Worm (Caenorhabditis elegans): Measurements from ENCODE around the gene C05C10.8.

The C05C10.8 gene

ce11 chrII:9933947-9934383 lies 16.2 kb upstream of the C05C10.8 start (continued):
- TF ChIP-seq him-1 (tag; optimal IDR thresholded peaks at IDR 0.05) (no peak), lsy-27 (tag; optimal IDR thresholded peaks at IDR 0.05; ENCODE audit: borderline replicate concordance, insufficient read depth) (no peak), ztf-3 (GFP tag; optimal IDR thresholded peaks at IDR 0.05) (no peak), madf-8 (GFP tag; conservative IDR thresholded peaks at IDR 0.05) (no peak), sea-2 (GFP tag; IDR thresholded peaks at IDR 0.05) (no peak), ceh-58 (GFP tag; IDR thresholded peaks at IDR 0.05) (no peak), unc-130 (GFP tag; optimal IDR thresholded peaks at IDR 0.05) (no peak), ztf-26 (tag; optimal IDR thresholded peaks at IDR 0.05) (peak; percentile 14), efl-1 (GFP tag; optimal IDR thresholded peaks at IDR 0.05) (no peak), sdz-38 (tag; optimal IDR thresholded peaks at IDR 0.05) (no peak), ceh-91 (GFP tag; IDR thresholded peaks at IDR 0.05) (no peak), Y53G8AR.9 (GFP tag; conservative IDR thresholded peaks at IDR 0.05) (no peak; the same call in 1 of the 2 replicates), F22D6.2 (tag; optimal IDR thresholded peaks at IDR 0.05) (no peak), hmg-20 (GFP tag; IDR thresholded peaks at IDR 0.05) (no peak), xnd-1 (tag; optimal IDR thresholded peaks at IDR 0.05) (no peak), bed-1 (GFP tag; IDR thresholded peaks at IDR 0.05) (no peak), egrh-3 (GFP tag; IDR thresholded peaks at IDR 0.05) (no peak), F52B5.7 (tag; optimal IDR thresholded peaks at IDR 0.05) (peak; percentile 20), T07F8.4 (tag; optimal IDR thresholded peaks at IDR 0.05) (no peak), nfya-1 (tag; optimal IDR thresholded peaks at IDR 0.05; ENCODE audit: borderline replicate concordance, insufficient read depth) (no peak), B0035.1 (tag; optimal IDR thresholded peaks at IDR 0.05) (peak; percentile 71), ztf-28 (GFP tag; IDR thresholded peaks at IDR 0.05) (no peak), T26A5.8 (tag; optimal IDR thresholded peaks at IDR 0.05) (no peak), K11D2.4 (GFP tag; IDR thresholded peaks at IDR 0.05) (no peak), snpc-4 (GFP tag; optimal IDR thresholded peaks at IDR 0.05) (no peak), snpc-4 (tag; optimal IDR thresholded peaks at IDR 0.05) (peak in 1 of 4 experiments; percentile 3), zim-3 (tag; optimal IDR thresholded peaks at IDR 0.05) (peak; percentile 8), cebp-1 (GFP tag; IDR thresholded peaks at IDR 0.05) (no peak), cebp-1 (tag; optimal IDR thresholded peaks at IDR 0.05) (peak; percentile 41), mes-4 (tag; optimal IDR thresholded peaks at IDR 0.05) (no peak), rcor-1 (GFP tag; IDR thresholded peaks at IDR 0.05) (no peak), chd-7 (tag; optimal IDR thresholded peaks at IDR 0.05) (peak; percentile 10), hmg-1.2 (GFP tag; IDR thresholded peaks at IDR 0.05) (no peak), dox-1 (GFP tag; IDR thresholded peaks at IDR 0.05) (no peak), rec-8 (tag; optimal IDR thresholded peaks at IDR 0.05) (no peak), ztf-18 (tag; optimal IDR thresholded peaks at IDR 0.05) (no peak), B0019.2 (GFP tag; conservative IDR thresholded peaks at IDR 0.05) (no peak), fkh-3 (tag; optimal IDR thresholded peaks at IDR 0.05) (no peak), attf-6 (GFP tag; IDR thresholded peaks at IDR 0.05) (no peak), snpc-3.4 (tag; optimal IDR thresholded peaks at IDR 0.05) (no peak), ceh-40 (GFP tag; IDR thresholded peaks at IDR 0.05) (0 out of 2 replicates have a peak, but pooled peaks have one; percentile 22), B0336.3 (GFP tag; IDR thresholded peaks at IDR 0.05) (0 out of 2 replicates have a peak, but pooled peaks have one; percentile 22), attf-5 (GFP tag; optimal IDR thresholded peaks at IDR 0.05) (no peak), tbx-9 (tag; optimal IDR thresholded peaks at IDR 0.05; ENCODE audit: borderline replicate concordance) (no peak), nhr-80 (tag; optimal IDR thresholded peaks at IDR 0.05) (peak; percentile 18), B0261.1 (tag; optimal IDR thresholded peaks at IDR 0.05) (no peak), tlf-1 (GFP tag; optimal IDR thresholded peaks at IDR 0.05) (peak; percentile 64), unc-62 (GFP tag; optimal IDR thresholded peaks at IDR 0.05) (no peak), ekl-4 (GFP tag; IDR thresholded peaks at IDR 0.05) (no peak), lin-54 (GFP tag; optimal IDR thresholded peaks at IDR 0.05) (no peak)
